Worm (Caenorhabditis elegans) whole organism, L1 larva: ENCODE results near the gene let-767.

Experiments used
- alr-1 ChIP-seq: fragments of 200-800 bp; sonication (Bioruptor generic); optimal IDR thresholded peaks from 2 replicates; lab custom pipeline; 2018; ENCODE audit warnings: borderline replicate concordance, mild to moderate bottlenecking, missing genetic modification characterization, missing compliant biosample characterization
- fos-1 ChIP-seq: fragments of 150-350 bp; optimal IDR thresholded peaks from 2 replicates; lab custom pipeline; 2014; ENCODE audit warnings: missing biosample characterization, missing genetic modification characterization
- lin-39 ChIP-seq: fragments of 150-350 bp; optimal IDR thresholded peaks from 2 replicates; lab custom pipeline; 2014; ENCODE audit warnings: missing biosample characterization, missing genetic modification reagents, missing genetic modification characterization
- nhr-20 ChIP-seq: sonication (generic microtip); optimal IDR thresholded peaks from 2 replicates; lab custom pipeline; 2016; ENCODE audit warnings: mild to moderate bottlenecking, missing genetic modification characterization, missing compliant biosample characterization
- nhr-76 ChIP-seq: sonication (generic microtip); optimal IDR thresholded peaks from 2 replicates; lab custom pipeline; 2017; ENCODE audit warnings: missing biosample characterization, missing genetic modification characterization
- snpc-4 ChIP-seq: fragments of 150-350 bp; optimal IDR thresholded peaks from 2 replicates; lab custom pipeline; 2014; ENCODE audit warnings: missing biosample characterization, missing genetic modification characterization
- sup-37 ChIP-seq: fragments of 200-800 bp; sonication (Bioruptor generic); optimal IDR thresholded peaks from 2 replicates; lab custom pipeline; 2018; ENCODE audit warnings: mild to moderate bottlenecking, missing genetic modification characterization, missing compliant biosample characterization

DNA sequence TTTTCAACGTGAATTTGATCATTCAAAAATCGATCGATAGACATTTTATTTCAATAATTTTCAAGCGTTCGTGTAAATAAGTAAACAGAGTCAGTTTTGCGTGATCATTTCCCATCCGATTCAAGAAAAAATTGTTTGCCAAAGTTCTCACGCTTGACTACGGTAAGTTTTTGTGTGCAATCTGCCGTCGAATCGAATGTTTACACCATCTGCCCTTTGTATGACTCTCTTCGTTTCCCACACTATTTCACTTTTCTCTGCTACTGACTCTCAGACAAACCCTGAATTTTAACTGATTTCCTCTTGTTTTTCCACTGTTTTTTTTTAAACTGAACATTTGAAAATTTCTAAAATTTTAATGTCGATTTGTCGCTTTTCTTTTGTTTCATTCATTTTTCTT, 5.0 kb upstream of the let-767 start:
- TF ChIP-seq lin-39 (tag; lab: Kevin White, UChicago) (peak; percentile 33), nhr-76 (no peak), sup-37 (GFP tag; lab: Kevin White, UChicago) (peak; percentile 74), snpc-4 (peak; percentile 70), nhr-20 (tag; lab: Kevin White, UChicago) (peak; percentile 94), alr-1 (tag; lab: Kevin White, UChicago) (no peak), fos-1 (tag; lab: Kevin White, UChicago) (peak; percentile 87)
